Worm (Caenorhabditis elegans) whole organism, midembryonic: Measurements from ENCODE around the gene Y51H4A.938.
"Not testable (repeated sequence)": the region's sequence is repeated elsewhere in the genome, so short reads cannot be mapped to it uniquely, and the experiment has no call there.

Experiments
- T22C8.4 ChIP-seq: fragments of 200-800 bp; sonication (Bioruptor generic); IDR thresholded peaks from 2 replicates; pipeline ENCODE4 v1.3.6; 2022; ENCODE audit warnings: missing genetic modification characterization, missing compliant biosample characterization
- cog-1 ChIP-seq: sonication (generic microtip); optimal IDR thresholded peaks from 2 replicates; lab custom pipeline; 2016; ENCODE audit warnings: missing genetic modification characterization, missing compliant biosample characterization
- flt-1 ChIP-seq: fragments of 200-800 bp; sonication (Bioruptor generic); IDR thresholded peaks from 2 replicates; pipeline ENCODE4 v1.3.6; 2022; ENCODE audit warnings: missing genetic modification characterization, missing compliant biosample characterization
- klf-2 ChIP-seq: fragments of 200-800 bp; sonication (Bioruptor generic); conservative IDR thresholded peaks from 2 replicates; pipeline ENCODE4 v1.3.6; 2022; ENCODE audit warnings: missing genetic modification reagents, missing genetic modification characterization, missing compliant biosample characterization
- med-1 ChIP-seq: sonication (generic microtip); optimal IDR thresholded peaks from 2 replicates; lab custom pipeline; 2017; ENCODE audit warnings: missing genetic modification characterization, mild to moderate bottlenecking, missing compliant biosample characterization, antibody characterized with exemption, missing genetic modification reagents; ENCODE audit not compliant: insufficient read depth
- ref-1 ChIP-seq: fragments of 200-800 bp; sonication (Bioruptor generic); conservative IDR thresholded peaks from 2 replicates; pipeline ENCODE4 v1.3.6; 2022; ENCODE audit warnings: missing genetic modification reagents, missing genetic modification characterization, missing compliant biosample characterization
- tab-1 ChIP-seq: fragments of 200-800 bp; sonication (Bioruptor generic); IDR thresholded peaks from 2 replicates; pipeline ENCODE4 v1.3.6; 2022; ENCODE audit warnings: missing genetic modification characterization, missing compliant biosample characterization
- ztf-23 ChIP-seq: fragments of 200-800 bp; sonication (Bioruptor generic); IDR thresholded peaks from 2 replicates; pipeline ENCODE4 v1.3.6; 2022; ENCODE audit warnings: missing genetic modification reagents, missing genetic modification characterization, missing compliant biosample characterization
- ztf-29 ChIP-seq: fragments of 200-800 bp; sonication (Bioruptor generic); IDR thresholded peaks from 2 replicates; pipeline ENCODE4 v1.3.6; 2022; ENCODE audit warnings: missing genetic modification reagents, missing genetic modification characterization, missing compliant biosample characterization

Gene Y51H4A.938

ce11 chrIV:16480888-16481287 is at the start of gene Y51H4A.938:
Gene Y51H4A.938, plus strand, starts transcription at chrIV:16481188.
- TF ChIP-seq ref-1; med-1; klf-2 (GFP tag; lab: Robert Waterston, UW): not testable (repeated sequence)

DNA sequence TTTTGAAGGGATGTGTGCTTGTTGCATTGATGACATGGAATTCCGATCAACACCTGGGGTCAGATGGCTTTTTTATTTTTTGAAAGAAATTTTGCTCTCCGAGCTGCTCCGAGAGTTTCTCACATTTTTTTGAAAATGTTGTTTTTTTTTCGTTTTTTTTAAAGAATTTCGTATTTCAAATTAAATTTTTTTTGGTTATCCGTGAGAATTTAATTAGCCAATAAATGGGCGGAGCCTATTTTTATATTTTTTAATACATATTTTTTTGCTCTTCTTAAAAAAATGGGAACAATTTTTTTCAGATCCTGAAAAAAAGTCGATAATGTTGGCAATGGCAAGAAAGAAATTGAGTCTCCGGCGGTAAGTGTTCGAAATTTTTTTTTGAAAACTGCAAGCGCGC is 49.1 kb upstream of the Y51H4A.938 start, which contains the start of gene dlc-3:
dlc-3 (plus strand) TSS at position 301 of the 400 bp plus-strand sequence.
- TF ChIP-seq ztf-23 (GFP tag; lab: Robert Waterston, UW): no peak
- no peak for TF ChIP-seq klf-2 (GFP tag; lab: Robert Waterston, UW)
- no peak for TF ChIP-seq cog-1 (tag; lab: Kevin White, UChicago)
- TF ChIP-seq tab-1 (GFP tag; lab: Robert Waterston, UW): no peak
- TF ChIP-seq flt-1 (GFP tag; lab: Robert Waterston, UW): no peak
- no peak for TF ChIP-seq ztf-29
- TF ChIP-seq ref-1: no peak
- TF ChIP-seq T22C8.4 (GFP tag; lab: Robert Waterston, UW): no peak
- TF ChIP-seq med-1: no peak

ce11 chrIV:16442963-16443362 is 38.0 kb upstream of the Y51H4A.938 start, which contains the start of gene dlc-4:
Gene dlc-4, plus strand, starts transcription at chrIV:16443263.
- no peak for TF ChIP-seq ref-1
- TF ChIP-seq flt-1 (GFP tag; lab: Robert Waterston, UW): no peak
- TF ChIP-seq klf-2 (GFP tag; lab: Robert Waterston, UW): no peak
- TF ChIP-seq cog-1 (tag; lab: Kevin White, UChicago): no peak
- no peak for TF ChIP-seq T22C8.4 (GFP tag; lab: Robert Waterston, UW)
- no peak for TF ChIP-seq ztf-23 (GFP tag; lab: Robert Waterston, UW)
- TF ChIP-seq med-1: no peak
- no peak for TF ChIP-seq ztf-29
- no peak for TF ChIP-seq tab-1 (GFP tag; lab: Robert Waterston, UW)

ce11 chrIV:16446664-16447063 is 34.3 kb upstream of the Y51H4A.938 start:
- TF ChIP-seq med-1 (no peak), ref-1 (no peak)

DNA sequence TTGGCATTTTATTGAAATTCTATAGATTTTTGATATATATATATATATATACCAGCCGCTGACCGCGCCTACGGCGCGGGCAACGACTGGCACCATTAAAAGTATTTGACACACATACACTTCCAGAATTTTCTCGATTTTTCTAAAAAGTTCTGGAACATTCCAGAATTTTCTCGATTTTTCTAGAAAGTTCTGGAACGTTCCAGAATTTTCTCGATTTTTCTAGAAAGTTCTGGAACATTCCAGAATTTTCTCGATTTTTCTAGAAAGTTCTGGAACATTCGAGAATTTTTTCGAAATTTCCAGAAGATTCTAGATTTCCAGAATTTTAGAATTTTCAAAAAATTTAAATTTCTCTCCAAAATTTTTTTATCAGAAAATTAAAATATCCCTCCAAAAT is 22.6 kb upstream of the Y51H4A.938 start:
- peak; percentile 97 for TF ChIP-seq flt-1 (GFP tag; lab: Robert Waterston, UW)
- peak; percentile 82; the same call in 1 of the 2 replicates for TF ChIP-seq T22C8.4 (GFP tag; lab: Robert Waterston, UW)
- peak; percentile 62; the same call in 1 of the 2 replicates for TF ChIP-seq ref-1

DNA sequence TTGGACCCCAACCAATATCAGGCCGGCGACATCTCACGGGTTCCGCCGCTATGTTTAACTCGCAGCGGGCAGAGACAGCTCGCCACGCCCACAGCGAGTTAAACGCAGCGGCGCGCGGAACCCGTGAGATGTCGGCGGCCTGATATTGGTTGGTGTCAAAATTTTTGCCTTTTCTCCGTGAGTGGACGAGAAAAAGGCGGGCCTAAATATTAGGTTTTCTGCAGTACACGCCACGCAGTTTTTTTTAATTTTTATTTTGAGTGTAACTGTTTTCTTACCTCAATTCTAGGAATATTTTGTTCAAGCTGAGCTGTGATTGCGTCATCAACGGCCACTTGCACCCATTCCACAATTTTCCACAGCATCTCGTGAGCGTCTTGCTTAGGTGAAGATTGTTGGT is 17.1 kb upstream of the Y51H4A.938 start:
- TF ChIP-seq flt-1 (GFP tag; lab: Robert Waterston, UW): 0 out of 2 replicates have a peak, but pooled peaks have one; percentile 26

- not testable (repeated sequence) for TF ChIP-seq med-1; cog-1 (tag; lab: Kevin White, UChicago); ref-1
These were observed 10.1 kb upstream of the Y51H4A.938 start, which contains the start of gene VY10G11R.1 for ce11 chrIV:16470888-16471287. Gene VY10G11R.1, minus strand, starts transcription at chrIV:16470988.

DNA sequence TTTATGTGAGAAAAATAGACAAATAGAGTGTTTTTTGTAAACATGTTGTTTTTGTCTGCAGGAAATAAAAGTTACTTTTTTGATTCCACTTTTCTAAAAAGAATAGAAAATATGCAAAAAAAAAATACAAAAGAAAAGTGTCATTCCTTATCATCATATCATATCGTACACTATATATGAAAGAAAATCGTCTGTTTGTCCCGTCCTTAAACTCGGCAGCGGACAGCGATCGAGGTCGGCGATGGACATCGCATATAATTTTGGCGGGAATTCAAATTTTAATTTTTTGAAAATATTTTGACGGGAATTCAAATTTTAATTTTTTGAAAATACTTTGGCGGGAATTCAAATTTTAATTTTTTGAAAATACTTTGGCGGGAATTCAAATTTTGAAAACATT is 9.4 kb upstream of the Y51H4A.938 start:
- TF ChIP-seq ref-1 (no peak), ztf-23 (GFP tag; lab: Robert Waterston, UW) (no peak), cog-1 (tag; lab: Kevin White, UChicago) (no peak)

DNA sequence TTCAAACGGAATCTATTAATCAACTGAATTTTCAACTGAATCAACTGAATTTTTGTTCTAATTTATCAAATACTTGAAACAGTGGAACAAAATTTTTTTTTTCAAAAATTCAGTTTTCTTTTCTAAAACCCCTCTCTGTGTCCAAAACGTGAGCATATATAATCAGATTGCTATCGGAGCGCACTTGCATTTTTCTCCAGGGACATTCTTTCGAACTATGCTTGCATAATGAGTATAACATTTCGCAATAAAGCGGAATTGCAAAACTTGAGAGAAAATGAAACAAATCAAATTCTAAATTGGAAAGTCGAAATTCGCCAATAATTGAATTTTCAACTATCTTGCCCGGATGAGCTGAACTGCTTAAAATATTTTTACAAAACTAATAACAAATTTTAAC is 4.9 kb upstream of the Y51H4A.938 start:
- TF ChIP-seq tab-1 (GFP tag; lab: Robert Waterston, UW) (no peak), ztf-29 (no peak), klf-2 (GFP tag; lab: Robert Waterston, UW) (no peak), T22C8.4 (GFP tag; lab: Robert Waterston, UW) (no peak), ztf-23 (GFP tag; lab: Robert Waterston, UW) (no peak), ref-1 (no peak), med-1 (no peak), flt-1 (GFP tag; lab: Robert Waterston, UW) (no peak), cog-1 (tag; lab: Kevin White, UChicago) (no peak)

DNA sequence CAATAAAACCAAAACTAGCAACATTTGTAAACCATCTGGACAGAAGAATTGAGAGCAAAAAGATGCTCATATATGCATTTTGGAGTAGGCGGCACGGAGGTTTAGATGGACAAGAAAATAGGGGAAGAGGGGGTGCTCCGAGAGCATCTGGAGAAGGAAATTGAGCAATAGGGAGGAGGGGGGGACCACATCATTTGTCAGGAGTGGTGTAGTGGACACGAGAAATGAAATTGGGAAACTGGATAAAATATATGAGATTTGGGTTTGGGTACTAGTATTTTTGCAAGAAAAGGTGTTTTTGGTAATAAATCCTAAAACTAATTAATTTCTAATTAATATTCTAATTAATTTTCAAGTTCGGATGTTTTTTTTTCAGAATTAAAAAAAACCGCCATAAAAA is 3.8 kb upstream of the Y51H4A.938 start, which contains the start of gene Y51H4A.1:
Y51H4A.1 (minus strand) TSS at position 127 of the 400 bp plus-strand sequence.
- TF ChIP-seq ref-1 (no peak), klf-2 (GFP tag; lab: Robert Waterston, UW) (no peak), tab-1 (GFP tag; lab: Robert Waterston, UW) (no peak), ztf-23 (GFP tag; lab: Robert Waterston, UW) (no peak), ztf-29 (no peak), med-1 (no peak), cog-1 (tag; lab: Kevin White, UChicago) (no peak), T22C8.4 (GFP tag; lab: Robert Waterston, UW) (no peak), flt-1 (GFP tag; lab: Robert Waterston, UW) (no peak)

DNA sequence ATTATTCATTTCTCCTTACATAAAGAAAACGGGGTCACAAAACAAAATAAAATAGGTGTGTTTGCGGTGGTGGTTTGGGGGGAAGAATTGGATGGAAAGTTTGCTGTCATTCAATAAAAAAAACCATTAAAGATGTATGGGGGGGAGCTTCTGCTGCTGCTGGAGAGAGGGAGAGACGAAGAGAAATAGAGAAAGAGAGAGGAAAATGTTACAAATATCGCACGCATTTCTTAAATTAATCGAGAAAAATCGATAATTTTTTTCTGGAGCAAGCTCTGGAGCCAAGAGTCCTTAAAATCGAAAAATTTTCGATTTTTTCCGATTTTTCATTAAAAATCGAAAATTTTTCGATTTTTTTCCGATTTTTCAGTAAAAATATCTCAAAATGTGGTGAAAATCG is 1.8 kb downstream of the Y51H4A.938 start:
- TF ChIP-seq ztf-23 (GFP tag; lab: Robert Waterston, UW): no peak
- TF ChIP-seq T22C8.4 (GFP tag; lab: Robert Waterston, UW): peak; percentile 51; the same call in 1 of the 2 replicates
